Worm (Caenorhabditis elegans): Measurements from ENCODE around the gene chil-15.

The chil-15 gene

ce11 chrII:9418843-9419532 lies 24.4 kb downstream of the chil-15 start:
- TF ChIP-seq elt-2 (tag; optimal IDR thresholded peaks at IDR 0.05) = peak; percentile 18
- no peak for TF ChIP-seq lsy-2 (tag; optimal IDR thresholded peaks at IDR 0.05)
- no peak for TF ChIP-seq vab-15 (tag; optimal IDR thresholded peaks at IDR 0.05)
- no peak for TF ChIP-seq mef-2 (tag; optimal IDR thresholded peaks at IDR 0.05)

ce11 chrII:9418065-9418567 lies 25.3 kb downstream of the chil-15 start, which contains the start of the genes M176.4 and M176.16:
TSS of gene M176.4 (plus strand) at chrII:9418365.
TSS of gene M176.16 (plus strand) at chrII:9418517.
- no peak for TF ChIP-seq snpc-4 (tag; optimal IDR thresholded peaks at IDR 0.05)
- no peak for TF ChIP-seq efl-3 (GFP tag; optimal IDR thresholded peaks at IDR 0.05)
- TF ChIP-seq nhr-12 (tag; optimal IDR thresholded peaks at IDR 0.05) = no peak
- TF ChIP-seq lin-35 (GFP tag; optimal IDR thresholded peaks at IDR 0.05) = no peak
- peak; percentile 3 for TF ChIP-seq nhr-85 (tag)
- no peak for TF ChIP-seq jun-1 (tag; optimal IDR thresholded peaks at IDR 0.05)
- no peak for TF ChIP-seq vab-15 (tag; optimal IDR thresholded peaks at IDR 0.05)
- TF ChIP-seq sox-4 (tag; optimal IDR thresholded peaks at IDR 0.05) = no peak
- no peak for TF ChIP-seq tbx-2 (tag; optimal IDR thresholded peaks at IDR 0.05)
- no peak for TF ChIP-seq nhr-77 (tag; optimal IDR thresholded peaks at IDR 0.05)
- no peak for TF ChIP-seq pqm-1 (tag; optimal IDR thresholded peaks at IDR 0.05)
- no peak for TF ChIP-seq efl-1 (optimal IDR thresholded peaks at IDR 0.05)
- peak in 1 of 2 experiments; percentile 52 for TF ChIP-seq efl-1 (GFP tag; optimal IDR thresholded peaks at IDR 0.05 in 1 of 2)
- no peak for TF ChIP-seq elt-3 (tag; optimal IDR thresholded peaks at IDR 0.05)

ce11 chrII:9416381-9417276 lies 26.8 kb downstream of the chil-15 start, which contains the start of the genes gss-1 and chch-3:
TSS of gene gss-1 (minus strand) at chrII:9416431.
TSS of gene chch-3 (plus strand) at chrII:9417013.
- TF ChIP-seq zag-1 (tag; optimal IDR thresholded peaks at IDR 0.05) = no peak
- no peak for TF ChIP-seq dsc-1 (tag; optimal IDR thresholded peaks at IDR 0.05)
- no peak for TF ChIP-seq sup-37 (GFP tag; optimal IDR thresholded peaks at IDR 0.05)
- no peak for TF ChIP-seq Y116A8C.19 (tag; optimal IDR thresholded peaks at IDR 0.05; ENCODE audit: borderline replicate concordance)
- no peak for TF ChIP-seq hpl-2 (GFP tag; optimal IDR thresholded peaks at IDR 0.05)
- no peak for TF ChIP-seq alr-1 (tag; optimal IDR thresholded peaks at IDR 0.05; ENCODE audit: borderline replicate concordance)
- peak; percentile 42 for TF ChIP-seq fkh-8 (tag; optimal IDR thresholded peaks at IDR 0.05)
- no peak for TF ChIP-seq tlp-1 (tag; optimal IDR thresholded peaks at IDR 0.05)
- TF ChIP-seq ces-1 (GFP tag; optimal IDR thresholded peaks at IDR 0.05) = no peak
- peak; percentile 48 for TF ChIP-seq lin-15B (tag; optimal IDR thresholded peaks at IDR 0.05)
- TF ChIP-seq hlh-17 (GFP tag; optimal IDR thresholded peaks at IDR 0.05; ENCODE audit: borderline replicate concordance) = no peak
- TF ChIP-seq egl-27 (tag; optimal IDR thresholded peaks at IDR 0.05) = no peak
- no peak for TF ChIP-seq mab-9 (GFP tag; IDR thresholded peaks at IDR 0.05)
- TF ChIP-seq fos-1 (tag; optimal IDR thresholded peaks at IDR 0.05) = no peak
- TF ChIP-seq snu-23 (GFP tag; optimal IDR thresholded peaks at IDR 0.05) = peak; percentile 74
- peak; percentile 55 to 67 (median 67) for TF ChIP-seq ceh-82 (tag; optimal IDR thresholded peaks at IDR 0.05)
- peak; percentile 79 for TF ChIP-seq rnt-1 (tag; optimal IDR thresholded peaks at IDR 0.05)
- TF ChIP-seq nhr-85 (tag) = peak; percentile 80
- TF ChIP-seq lir-3 (tag; optimal IDR thresholded peaks at IDR 0.05; ENCODE audit: poor library complexity) = no peak
- peak; percentile 68 to 77 for TF ChIP-seq efl-1 (optimal IDR thresholded peaks at IDR 0.05)
- TF ChIP-seq efl-1 (GFP tag; optimal IDR thresholded peaks at IDR 0.05 in 1 of 2) = peak; percentile 70 to 96
- no peak for TF ChIP-seq aha-1 (tag; optimal IDR thresholded peaks at IDR 0.05)
- no peak for TF ChIP-seq nhr-76 (tag; optimal IDR thresholded peaks at IDR 0.05)
- peak; percentile 4 for TF ChIP-seq elt-2 (tag; optimal IDR thresholded peaks at IDR 0.05)
- TF ChIP-seq lin-13 (GFP tag; optimal IDR thresholded peaks at IDR 0.05) = peak; percentile 42
- peak; percentile 61 for TF ChIP-seq nhr-11 (tag; optimal IDR thresholded peaks at IDR 0.05)
- no peak for TF ChIP-seq elt-3 (tag; optimal IDR thresholded peaks at IDR 0.05)
- TF ChIP-seq nhr-12 (tag; optimal IDR thresholded peaks at IDR 0.05) = no peak
- no peak for TF ChIP-seq irx-1 (tag; optimal IDR thresholded peaks at IDR 0.05)
- TF ChIP-seq grh-1 (GFP tag; IDR thresholded peaks at IDR 0.05) = peak; percentile 49; the same call in 1 of the 2 replicates
- TF ChIP-seq ceh-88 (GFP tag; IDR thresholded peaks at IDR 0.05) = no peak
- TF ChIP-seq nhr-71 (tag; optimal IDR thresholded peaks at IDR 0.05) = peak; percentile 80
- TF ChIP-seq sptf-1 (tag; optimal IDR thresholded peaks at IDR 0.05) = no peak
- peak; percentile 7 for TF ChIP-seq nhr-77 (tag; optimal IDR thresholded peaks at IDR 0.05)
- peak; percentile 63 for TF ChIP-seq isw-1 (GFP tag; IDR thresholded peaks at IDR 0.05)
